Worm (Caenorhabditis elegans) whole organism, midembryonic: ENCODE measurements around the gene B0035.3.

Experiments
- cog-1 ChIP-seq: sonication (generic microtip); optimal IDR thresholded peaks from 2 replicates; lab custom pipeline; 2016; ENCODE audit warnings: missing genetic modification characterization, missing compliant biosample characterization
- flt-1 ChIP-seq: fragments of 200-800 bp; sonication (Bioruptor generic); IDR thresholded peaks from 2 replicates; pipeline ENCODE4 v1.3.6; 2022; ENCODE audit warnings: missing genetic modification characterization, missing compliant biosample characterization
- klf-2 ChIP-seq: fragments of 200-800 bp; sonication (Bioruptor generic); conservative IDR thresholded peaks from 2 replicates; pipeline ENCODE4 v1.3.6; 2022; ENCODE audit warnings: missing genetic modification reagents, missing genetic modification characterization, missing compliant biosample characterization
- med-1 ChIP-seq: sonication (generic microtip); optimal IDR thresholded peaks from 2 replicates; lab custom pipeline; 2017; ENCODE audit warnings: missing genetic modification characterization, mild to moderate bottlenecking, missing compliant biosample characterization, antibody characterized with exemption, missing genetic modification reagents; ENCODE audit not compliant: insufficient read depth
- ref-1 ChIP-seq: fragments of 200-800 bp; sonication (Bioruptor generic); conservative IDR thresholded peaks from 2 replicates; pipeline ENCODE4 v1.3.6; 2022; ENCODE audit warnings: missing genetic modification reagents, missing genetic modification characterization, missing compliant biosample characterization
- tab-1 ChIP-seq: fragments of 200-800 bp; sonication (Bioruptor generic); IDR thresholded peaks from 2 replicates; pipeline ENCODE4 v1.3.6; 2022; ENCODE audit warnings: missing genetic modification characterization, missing compliant biosample characterization
- ztf-29 ChIP-seq: fragments of 200-800 bp; sonication (Bioruptor generic); IDR thresholded peaks from 2 replicates; pipeline ENCODE4 v1.3.6; 2022; ENCODE audit warnings: missing genetic modification reagents, missing genetic modification characterization, missing compliant biosample characterization

- TF ChIP-seq tab-1 (no peak), med-1 (GFP tag; lab: Kevin White, UChicago) (no peak), flt-1 (GFP tag; lab: Robert Waterston, UW) (no peak), ref-1 (no peak), cog-1 (tag; lab: Kevin White, UChicago) (no peak), klf-2 (GFP tag; lab: Robert Waterston, UW) (no peak), ztf-29 (no peak)
These were observed 890 bp upstream of the B0035.3 start for ce11 chrIV:11315688-11316087.
